Fruit fly (Drosophila melanogaster) whole organism, embryonic: ENCODE measurements around the gene mRpS18B.

ENCODE experiments used
- CG12104 ChIP-seq: fragments of 200-800 bp; sonication (Bioruptor generic); optimal IDR thresholded peaks from 3 replicates; lab custom pipeline; 2016; ENCODE audit warnings: missing biosample characterization, missing genetic modification characterization
- CG13624 ChIP-seq: fragments of 200-800 bp; sonication (Bioruptor generic); optimal IDR thresholded peaks from 2 replicates; lab custom pipeline; 2016; ENCODE audit warnings: missing biosample characterization, missing genetic modification characterization
- CG14441 ChIP-seq: fragments of 200-800 bp; sonication (Bioruptor generic); IDR thresholded peaks from 2 replicates; pipeline ENCODE4 v1.3.6; 2022; ENCODE audit warnings: missing biosample characterization, missing genetic modification characterization
- CG15514 ChIP-seq: fragments of 200-800 bp; sonication (Bioruptor generic); optimal IDR thresholded peaks from 3 replicates; lab custom pipeline; 2017; ENCODE audit warnings: missing biosample characterization, missing genetic modification characterization, mild to moderate bottlenecking, moderate library complexity, missing genetic modification reagents
- CG17186 ChIP-seq: fragments of 200-800 bp; sonication (Bioruptor generic); optimal IDR thresholded peaks from 3 replicates; lab custom pipeline; 2017; ENCODE audit warnings: missing biosample characterization, missing genetic modification reagents, missing genetic modification characterization
- CG17385 ChIP-seq: fragments of 200-800 bp; sonication (Bioruptor generic); optimal IDR thresholded peaks from 3 replicates; lab custom pipeline; 2018; ENCODE audit warnings: missing biosample characterization, mild to moderate bottlenecking, missing genetic modification characterization
- CG17912 ChIP-seq: fragments of 200-800 bp; sonication (Bioruptor generic); optimal IDR thresholded peaks from 2 replicates; lab custom pipeline; 2018; ENCODE audit warnings: missing biosample characterization, mild to moderate bottlenecking, missing genetic modification characterization
- CG2199 ChIP-seq: fragments of 200-800 bp; sonication (Bioruptor generic); IDR thresholded peaks from 3 replicates; pipeline ENCODE4 v1.3.6; 2022; ENCODE audit warnings: missing biosample characterization, missing genetic modification characterization
- CG2712 ChIP-seq: fragments of 200-800 bp; optimal IDR thresholded peaks from 3 replicates; lab custom pipeline; 2019; ENCODE audit warnings: missing biosample characterization, mild to moderate bottlenecking, missing genetic modification characterization, moderate library complexity
- CG30431 ChIP-seq: fragments of 200-800 bp; sonication (Bioruptor generic); optimal IDR thresholded peaks from 2 replicates; lab custom pipeline; 2017; ENCODE audit warnings: missing biosample characterization, missing genetic modification characterization
- CG31388 ChIP-seq: fragments of 200-800 bp; sonication (Bioruptor generic); optimal IDR thresholded peaks from 2 replicates; lab custom pipeline; 2016; ENCODE audit warnings: missing biosample characterization, missing genetic modification characterization
- CG33213 ChIP-seq: fragments of 200-800 bp; sonication (Bioruptor generic); optimal IDR thresholded peaks from 3 replicates; lab custom pipeline; 2016; ENCODE audit warnings: missing biosample characterization, missing genetic modification characterization
- CG33557 ChIP-seq: fragments of 200-800 bp; sonication (Bioruptor generic); optimal IDR thresholded peaks from 2 replicates; lab custom pipeline; 2019; ENCODE audit warnings: missing biosample characterization, mild to moderate bottlenecking, missing genetic modification characterization, moderate library complexity
- CG34376 ChIP-seq: fragments of 200-800 bp; sonication (Bioruptor generic); optimal IDR thresholded peaks from 2 replicates; lab custom pipeline; 2018; ENCODE audit warnings: missing biosample characterization, mild to moderate bottlenecking, missing genetic modification characterization
- CG4404 ChIP-seq: fragments of 200-800 bp; sonication (Bioruptor generic); IDR thresholded peaks from 2 replicates; pipeline ENCODE4 v1.3.6; 2022; ENCODE audit warnings: missing biosample characterization, missing genetic modification characterization
- CG7357 ChIP-seq: fragments of 200-800 bp; sonication (Bioruptor generic); IDR thresholded peaks from 3 replicates; pipeline ENCODE4 v1.3.6; 2022; ENCODE audit warnings: missing biosample characterization, missing genetic modification characterization
- CG7556 ChIP-seq: fragments of 200-800 bp; sonication (Bioruptor generic); optimal IDR thresholded peaks from 2 replicates; lab custom pipeline; 2017; ENCODE audit warnings: missing biosample characterization, mild to moderate bottlenecking, missing genetic modification characterization
- CG7963 ChIP-seq: fragments of 200-800 bp; sonication (Bioruptor generic); IDR thresholded peaks from 3 replicates; pipeline ENCODE4 v1.3.6; 2022; ENCODE audit warnings: missing biosample characterization, missing genetic modification characterization; ENCODE audit not compliant: partially characterized antibody
- CG8944 ChIP-seq: fragments of 200-800 bp; sonication (Bioruptor generic); optimal IDR thresholded peaks from 3 replicates; lab custom pipeline; 2016; ENCODE audit warnings: missing biosample characterization, missing genetic modification characterization
- Deaf1 ChIP-seq: fragments of 200-800 bp; optimal IDR thresholded peaks from 3 replicates; lab custom pipeline; 2019; ENCODE audit warnings: missing biosample characterization, mild to moderate bottlenecking, missing genetic modification characterization, moderate library complexity
- Fer1 ChIP-seq: fragments of 200-800 bp; sonication (Bioruptor generic); optimal IDR thresholded peaks from 2 replicates; lab custom pipeline; 2017; ENCODE audit warnings: missing biosample characterization, mild to moderate bottlenecking, missing genetic modification characterization
- Gsc ChIP-seq: fragments of 200-800 bp; sonication (Bioruptor generic); IDR thresholded peaks from 2 replicates; pipeline ENCODE4 v1.3.6; 2022; ENCODE audit warnings: missing biosample characterization, missing genetic modification characterization
- Gug ChIP-seq: fragments of 200-800 bp; sonication (Bioruptor generic); IDR thresholded peaks from 4 replicates; pipeline ENCODE4 v1.3.6; 2022; ENCODE audit warnings: missing biosample characterization, missing genetic modification characterization
- H2.0 ChIP-seq: fragments of 200-800 bp; sonication (Bioruptor generic); IDR thresholded peaks from 2 replicates; pipeline ENCODE4 v1.3.6; 2022; ENCODE audit warnings: missing biosample characterization, missing genetic modification characterization
- HLH3B ChIP-seq: fragments of 200-800 bp; sonication (Bioruptor generic); IDR thresholded peaks from 2 replicates; pipeline ENCODE4 v1.3.6; 2022; ENCODE audit warnings: missing biosample characterization, missing genetic modification characterization
- HLH4C ChIP-seq: fragments of 200-800 bp; sonication (Bioruptor generic); IDR thresholded peaks from 3 replicates; pipeline ENCODE4 v1.3.6; 2022; ENCODE audit warnings: missing biosample characterization, missing genetic modification characterization; ENCODE audit not compliant: partially characterized antibody
- HmgZ ChIP-seq: fragments of 200-800 bp; sonication (Bioruptor generic); optimal IDR thresholded peaks from 2 replicates; lab custom pipeline; 2018; ENCODE audit warnings: missing biosample characterization, mild to moderate bottlenecking, missing genetic modification characterization
- Mrtf ChIP-seq: fragments of 200-800 bp; sonication (Bioruptor generic); IDR thresholded peaks from 3 replicates; pipeline ENCODE4 v1.3.6; 2022; ENCODE audit warnings: missing biosample characterization, missing genetic modification characterization
- PHDP ChIP-seq: fragments of 200-800 bp; sonication (Bioruptor generic); optimal IDR thresholded peaks from 3 replicates; lab custom pipeline; 2018; ENCODE audit warnings: missing biosample characterization, mild to moderate bottlenecking, missing genetic modification characterization, moderate library complexity
- Six4 ChIP-seq: fragments of 200-800 bp; sonication (Bioruptor generic); optimal IDR thresholded peaks from 2 replicates; lab custom pipeline; 2016; ENCODE audit warnings: missing biosample characterization, missing genetic modification characterization
- TFAM ChIP-seq: fragments of 200-800 bp; sonication (Bioruptor generic); optimal IDR thresholded peaks from 2 replicates; lab custom pipeline; 2017; ENCODE audit warnings: missing biosample characterization, missing genetic modification characterization, inconsistent platforms
- ab ChIP-seq: fragments of 200-800 bp; sonication (Bioruptor generic); optimal IDR thresholded peaks from 2 replicates; lab custom pipeline; 2016; ENCODE audit warnings: missing biosample characterization, missing genetic modification characterization
- ara ChIP-seq: fragments of 200-800 bp; sonication (Bioruptor generic); IDR thresholded peaks from 2 replicates; pipeline ENCODE4 v1.3.6; 2022; ENCODE audit warnings: missing biosample characterization, missing genetic modification characterization
- bcd ChIP-seq: fragments of 200-800 bp; sonication (Bioruptor generic); optimal IDR thresholded peaks from 2 replicates; lab custom pipeline; 2017; ENCODE audit warnings: missing biosample characterization, mild to moderate bottlenecking, missing genetic modification characterization
- da ChIP-seq: fragments of 200-800 bp; sonication (Bioruptor generic); optimal IDR thresholded peaks from 2 replicates; lab custom pipeline; 2016; ENCODE audit warnings: missing biosample characterization, missing genetic modification characterization
- dati ChIP-seq: fragments of 200-800 bp; sonication (Bioruptor generic); IDR thresholded peaks from 2 replicates; pipeline ENCODE4 v1.3.6; 2022; ENCODE audit warnings: missing biosample characterization, missing genetic modification characterization
- fd64A ChIP-seq: fragments of 200-800 bp; sonication (Bioruptor generic); optimal IDR thresholded peaks from 3 replicates; lab custom pipeline; 2018; ENCODE audit warnings: missing biosample characterization, mild to moderate bottlenecking, missing genetic modification characterization
- gsb ChIP-seq: fragments of 200-800 bp; sonication (Bioruptor generic); IDR thresholded peaks from 2 replicates; pipeline ENCODE4 v1.3.6; 2022; ENCODE audit warnings: missing biosample characterization, missing genetic modification characterization
- mld ChIP-seq: fragments of 200-800 bp; sonication (Bioruptor generic); IDR thresholded peaks from 3 replicates; pipeline ENCODE4 v1.3.6; 2022; ENCODE audit warnings: missing biosample characterization, missing genetic modification characterization; ENCODE audit not compliant: partially characterized antibody
- onecut ChIP-seq: fragments of 200-800 bp; sonication (Bioruptor generic); IDR thresholded peaks from 2 replicates; pipeline ENCODE4 v1.3.6; 2022; ENCODE audit warnings: missing biosample characterization, missing genetic modification characterization
- org-1 ChIP-seq: fragments of 200-800 bp; sonication (Bioruptor generic); optimal IDR thresholded peaks from 2 replicates; lab custom pipeline; 2017; ENCODE audit warnings: missing biosample characterization, missing genetic modification characterization
- pnt ChIP-seq: fragments of 200-800 bp; sonication (Bioruptor generic); optimal IDR thresholded peaks from 3 replicates; lab custom pipeline; 2016; ENCODE audit warnings: missing biosample characterization, missing genetic modification characterization
- prd ChIP-seq, 3 experiments: fragments of >200 bp in 2 of 3; fragments of 200-800 bp in 1 of 3; sonication (Bioruptor generic) in 1 of 3; optimal IDR thresholded peaks in 2 of 3; IDR thresholded peaks in 1 of 3; 2 replicates in 2 of 3; 3 replicates in 1 of 3; pipeline versions ENCODE4 v1.3.6 to Lab custom; 2017 to 2022; ENCODE audit warnings: missing biosample characterization in 1 of 3, missing genetic modification characterization in 1 of 3
- salm ChIP-seq: fragments of 200-800 bp; sonication (Bioruptor generic); optimal IDR thresholded peaks from 2 replicates; lab custom pipeline; 2018; ENCODE audit warnings: missing biosample characterization, mild to moderate bottlenecking, missing genetic modification characterization
- scrt ChIP-seq: fragments of 200-800 bp; sonication (Bioruptor generic); optimal IDR thresholded peaks from 2 replicates; lab custom pipeline; 2018; ENCODE audit warnings: missing biosample characterization, mild to moderate bottlenecking, missing genetic modification characterization, moderate library complexity
- sd ChIP-seq: fragments of 200-800 bp; sonication (Bioruptor generic); optimal IDR thresholded peaks from 3 replicates; lab custom pipeline; 2018; ENCODE audit warnings: missing biosample characterization, mild to moderate bottlenecking, missing genetic modification characterization, moderate library complexity
- tna ChIP-seq: fragments of 200-800 bp; sonication (Bioruptor generic); IDR thresholded peaks from 2 replicates; pipeline ENCODE4 v1.3.6; 2022; ENCODE audit warnings: missing biosample characterization, missing genetic modification characterization; ENCODE audit not compliant: partially characterized antibody
- unc-4 ChIP-seq: fragments of 200-800 bp; sonication (Bioruptor generic); IDR thresholded peaks from 2 replicates; pipeline ENCODE4 v1.3.6; 2022; ENCODE audit warnings: missing biosample characterization, missing genetic modification characterization; ENCODE audit not compliant: partially characterized antibody
- yki ChIP-seq: fragments of >200 bp; optimal IDR thresholded peaks from 3 replicates; lab custom pipeline; 2018

mRpS18B gene

dm6 chr2L:20086295-20087096 lies 10.6 kb downstream of the mRpS18B start (continued):
- peak; percentile 78 for TF ChIP-seq org-1 (GFP tag; lab: Kevin White, UChicago)
- peak; percentile 65 for TF ChIP-seq CG33557 (GFP tag; lab: Kevin White, UChicago)
- TF ChIP-seq CG31388 (GFP tag; lab: Kevin White, UChicago): no peak
- no peak for TF ChIP-seq CG7963 (GFP tag; lab: Robert Waterston, UW)
- TF ChIP-seq CG4404 (GFP tag; lab: Robert Waterston, UW): peak; percentile 44
- TF ChIP-seq salm: peak; percentile 73
- peak; percentile 8 for TF ChIP-seq tna
- peak; percentile 66; the same call in 1 of the 2 replicates for TF ChIP-seq Gsc (GFP tag; lab: Robert Waterston, UW)
- TF ChIP-seq da (GFP tag; lab: Kevin White, UChicago): peak; percentile 22
- peak; percentile 74 for TF ChIP-seq Gug
- peak; percentile 81 for TF ChIP-seq CG17385
- TF ChIP-seq Deaf1: peak; percentile 89
- peak; percentile 76 for TF ChIP-seq onecut (GFP tag; lab: Robert Waterston, UW)
- no peak for TF ChIP-seq unc-4 (GFP tag; lab: Robert Waterston, UW)
- TF ChIP-seq Mrtf: peak; percentile 74; the same call in 2 of the 3 replicates
- TF ChIP-seq HLH3B (GFP tag; lab: Robert Waterston, UW): peak; percentile 84
- peak; percentile 68 for TF ChIP-seq CG12104
- peak; percentile 93 for TF ChIP-seq ara (GFP tag; lab: Robert Waterston, UW)
- no peak for TF ChIP-seq ab
- TF ChIP-seq CG2199 (GFP tag; lab: Robert Waterston, UW): peak; percentile 79; the same call in 1 of the 3 replicates
- peak; percentile 91 for TF ChIP-seq CG14441 (GFP tag; lab: Robert Waterston, UW)
- peak; percentile 72 for TF ChIP-seq CG33213 (GFP tag; lab: Kevin White, UChicago)
- TF ChIP-seq mld: no peak
- TF ChIP-seq CG7556 (GFP tag; lab: Kevin White, UChicago): peak; percentile 86
- TF ChIP-seq CG13624 (GFP tag; lab: Kevin White, UChicago): peak; percentile 87
- peak; percentile 69 for TF ChIP-seq CG34376 (GFP tag; lab: Kevin White, UChicago)
- peak; percentile 83 for TF ChIP-seq dati (GFP tag; lab: Robert Waterston, UW)
- peak; percentile 55; the same call in 2 of the 3 replicates for TF ChIP-seq CG7357 (GFP tag; lab: Robert Waterston, UW)
- TF ChIP-seq sd (tag; lab: Kevin White, UChicago): peak; percentile 97
- peak; percentile 84 for TF ChIP-seq CG2712 (tag; lab: Kevin White, UChicago)
- TF ChIP-seq PHDP (tag; lab: Kevin White, UChicago): peak; percentile 87
- peak; percentile 53 for TF ChIP-seq HmgZ (tag; lab: Kevin White, UChicago)
- peak; percentile 68 for TF ChIP-seq gsb (GFP tag; lab: Robert Waterston, UW)
- TF ChIP-seq CG17186 (GFP tag; lab: Kevin White, UChicago): peak; percentile 40
- peak; percentile 77 for TF ChIP-seq H2.0 (GFP tag; lab: Robert Waterston, UW)
- peak; percentile 80 for TF ChIP-seq pnt
- peak; percentile 71 for TF ChIP-seq CG8944 (GFP tag; lab: Kevin White, UChicago)
- no peak for TF ChIP-seq yki (lab: Kevin White, UChicago)
- peak; percentile 48 for TF ChIP-seq TFAM (GFP tag; lab: Kevin White, UChicago)
- peak; percentile 71 for TF ChIP-seq CG15514 (GFP tag; lab: Kevin White, UChicago)
- peak; percentile 16 for TF ChIP-seq CG30431
- peak; percentile 84 for TF ChIP-seq scrt
- peak; percentile 71 for TF ChIP-seq Six4 (GFP tag; lab: Kevin White, UChicago)
- TF ChIP-seq HLH4C: no peak
- peak; percentile 69 for TF ChIP-seq bcd (GFP tag; lab: Kevin White, UChicago)
- TF ChIP-seq CG17912 (GFP tag; lab: Kevin White, UChicago): no peak
- no peak for TF ChIP-seq prd (optimal IDR thresholded peaks at IDR 0.05; lab: Kevin White, UChicago)
- TF ChIP-seq prd (GFP tag; IDR thresholded peaks at IDR 0.05; lab: Robert Waterston, UW): peak; percentile 91
- peak; percentile 77 for TF ChIP-seq fd64A (GFP tag; lab: Kevin White, UChicago)
- peak; percentile 89 for TF ChIP-seq Fer1 (GFP tag; lab: Kevin White, UChicago)
